Worm (Caenorhabditis elegans): ENCODE measurements around the gene kcnl-1.

ce11 chrV:19632948-19633347 lies 67.8 kb downstream of the kcnl-1 start:
- TF ChIP-seq nhr-10 (tag; optimal IDR thresholded peaks at IDR 0.05) = no peak
- no peak for TF ChIP-seq fos-1 (tag; optimal IDR thresholded peaks at IDR 0.05)
- no peak for TF ChIP-seq snpc-4 (tag; optimal IDR thresholded peaks at IDR 0.05)
